Fruit fly (Drosophila melanogaster) S2 (cell line): ENCODE measurements around the gene Awh.

ENCODE experiments used
- CG8478 ChIP-seq: fragments of >200 bp; optimal IDR thresholded peaks from 2 replicates; lab custom pipeline; 2018
- CTCF ChIP-seq, 2 experiments: fragments of >200 bp; optimal IDR thresholded peaks; 2 replicates each; lab custom pipeline; 2018

The Awh gene

DNA sequence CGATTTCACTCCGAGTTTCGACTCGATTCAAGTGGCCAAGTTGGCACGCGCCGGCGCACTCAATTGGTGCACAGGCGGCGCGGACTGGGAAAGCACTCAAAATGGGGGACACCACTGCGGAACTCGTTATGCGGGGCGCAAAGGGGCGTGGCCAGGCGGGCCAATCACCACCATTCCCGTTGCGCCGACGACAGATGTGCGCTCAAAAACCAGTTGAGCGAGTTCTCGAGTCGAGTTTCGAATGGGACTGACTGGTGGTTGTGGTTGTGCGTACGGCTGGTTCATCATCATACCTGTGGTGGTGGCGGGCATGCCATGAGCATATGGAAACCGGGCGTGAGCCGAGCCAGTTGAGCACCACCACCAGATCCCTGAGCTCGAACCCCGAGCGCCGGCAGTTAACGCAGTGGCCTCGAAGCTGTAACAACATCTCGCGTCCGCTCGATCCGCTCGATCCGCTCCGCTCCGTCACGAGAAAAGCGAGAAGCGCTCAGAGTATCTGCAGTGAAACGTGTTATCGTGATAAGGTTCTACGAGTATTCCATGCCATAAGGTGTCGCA is at the start of gene Awh:
TSS of gene Awh (plus strand) at position 392 of the 561 bp plus-strand sequence.
- no peak for TF ChIP-seq CTCF (optimal IDR thresholded peaks at IDR 0.05; lab: Kevin White, UChicago)
- TF ChIP-seq CG8478 (lab: Kevin White, UChicago) = no peak

dm6 chr3L:3797681-3798080 is 48.3 kb upstream of the Awh start:
- TF ChIP-seq CTCF (optimal IDR thresholded peaks at IDR 0.05; lab: Kevin White, UChicago) = no peak
- TF ChIP-seq CG8478 (lab: Kevin White, UChicago) = no peak

dm6 chr3L:3798488-3798887 is 47.5 kb upstream of the Awh start:
- TF ChIP-seq CG8478 (lab: Kevin White, UChicago) = no peak
- no peak for TF ChIP-seq CTCF (optimal IDR thresholded peaks at IDR 0.05; lab: Kevin White, UChicago)

DNA sequence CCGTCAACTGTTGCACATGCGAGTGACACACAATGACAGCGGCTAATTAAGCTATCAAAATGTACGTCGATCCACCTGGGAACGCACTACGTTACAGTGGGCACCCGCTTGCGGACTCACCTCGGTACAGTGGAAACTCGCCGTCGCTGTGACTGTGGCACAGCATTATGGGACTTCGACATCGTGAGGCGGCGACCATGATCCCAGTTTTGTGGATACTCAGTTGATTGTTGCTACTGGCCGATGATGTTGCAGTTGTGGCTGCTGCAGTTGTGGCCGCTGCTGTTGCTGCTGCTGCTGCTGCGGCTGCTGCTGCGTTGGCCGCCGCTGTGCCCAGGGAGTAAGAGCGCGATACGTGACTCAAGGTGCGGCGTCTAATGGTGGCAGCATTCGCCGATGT is 46.2 kb upstream of the Awh start:
- no peak for TF ChIP-seq CTCF (optimal IDR thresholded peaks at IDR 0.05; lab: Kevin White, UChicago)
- no peak for TF ChIP-seq CG8478 (lab: Kevin White, UChicago)

DNA sequence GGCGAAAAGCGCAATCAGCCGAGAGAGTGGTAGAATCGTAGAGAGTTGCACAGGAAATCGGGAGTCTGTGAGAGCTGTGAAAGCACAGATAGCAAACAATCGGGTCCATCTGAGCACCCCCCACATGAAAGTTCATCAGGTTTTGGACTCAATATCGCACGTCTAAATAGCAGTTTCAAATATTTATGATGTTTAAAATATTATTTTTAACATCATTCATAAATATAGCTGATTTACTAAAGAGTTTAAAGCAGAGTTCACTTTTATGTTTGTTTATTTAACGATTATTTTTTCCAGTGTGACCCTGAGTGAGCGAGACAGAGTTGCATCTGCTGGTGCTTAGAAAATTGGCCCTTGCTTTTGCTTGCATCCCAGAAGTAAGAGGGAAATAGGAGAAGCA is 44.7 kb upstream of the Awh start:
- TF ChIP-seq CG8478 (lab: Kevin White, UChicago) = no peak
- no peak for TF ChIP-seq CTCF (optimal IDR thresholded peaks at IDR 0.05; lab: Kevin White, UChicago)

DNA sequence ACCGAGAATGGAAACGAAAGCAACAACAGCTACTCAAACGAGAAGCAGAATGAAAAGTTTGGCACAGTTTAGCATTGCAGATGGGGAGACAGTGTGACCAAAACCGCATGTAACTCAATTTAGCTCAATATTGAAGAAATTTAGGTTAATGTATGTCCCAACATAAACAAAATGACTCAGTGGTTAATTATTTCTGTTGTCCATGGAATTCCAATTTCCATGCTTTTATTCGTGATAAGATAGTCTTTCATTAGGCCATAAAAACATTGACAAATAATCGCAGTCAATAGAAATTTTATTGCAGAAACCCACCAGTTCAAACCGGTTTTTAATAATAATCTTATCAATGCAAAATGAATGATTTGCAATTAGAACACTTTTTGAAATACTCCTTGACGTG is 44.2 kb upstream of the Awh start:
- TF ChIP-seq CTCF (optimal IDR thresholded peaks at IDR 0.05; lab: Kevin White, UChicago) = no peak
- no peak for TF ChIP-seq CG8478 (lab: Kevin White, UChicago)

dm6 chr3L:3802677-3803076 is 43.3 kb upstream of the Awh start:
- TF ChIP-seq CTCF (optimal IDR thresholded peaks at IDR 0.05; lab: Kevin White, UChicago) (no peak), CG8478 (lab: Kevin White, UChicago) (no peak)

dm6 chr3L:3806330-3806729 is 39.7 kb upstream of the Awh start, which contains the start of the genes CG32264, ntc and IntS10:
Gene CG32264 (minus strand): TSS chr3L:3806459.
Gene ntc (minus strand): TSS chr3L:3806459.
Gene IntS10 (plus strand): TSS chr3L:3806710.
- no peak for TF ChIP-seq CG8478 (lab: Kevin White, UChicago)
- no peak for TF ChIP-seq CTCF (optimal IDR thresholded peaks at IDR 0.05; lab: Kevin White, UChicago)

DNA sequence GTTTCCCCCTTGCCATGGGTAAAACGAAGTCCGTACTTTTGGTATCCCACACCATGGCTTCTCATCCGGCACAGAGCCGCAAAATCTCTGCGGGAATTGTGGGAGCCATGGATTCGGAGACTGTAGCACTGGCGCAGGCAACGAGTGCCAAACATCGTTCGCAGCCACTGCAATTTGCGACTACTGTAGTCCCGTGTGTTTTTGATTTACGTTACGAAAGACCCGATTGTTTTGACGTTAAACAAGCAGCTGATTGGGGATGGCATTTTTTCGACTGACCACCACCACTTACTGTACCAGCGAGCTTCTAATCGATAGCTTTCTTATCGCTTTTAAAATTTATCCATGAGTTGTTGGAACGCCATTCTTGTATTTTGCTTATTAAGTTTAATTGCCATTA is 36.1 kb upstream of the Awh start, which contains the start of gene CG32262:
TSS of gene CG32262 (minus strand) at position 254 of the 400 bp plus-strand sequence.
- no peak for TF ChIP-seq CTCF (optimal IDR thresholded peaks at IDR 0.05; lab: Kevin White, UChicago)
- no peak for TF ChIP-seq CG8478 (lab: Kevin White, UChicago)

DNA sequence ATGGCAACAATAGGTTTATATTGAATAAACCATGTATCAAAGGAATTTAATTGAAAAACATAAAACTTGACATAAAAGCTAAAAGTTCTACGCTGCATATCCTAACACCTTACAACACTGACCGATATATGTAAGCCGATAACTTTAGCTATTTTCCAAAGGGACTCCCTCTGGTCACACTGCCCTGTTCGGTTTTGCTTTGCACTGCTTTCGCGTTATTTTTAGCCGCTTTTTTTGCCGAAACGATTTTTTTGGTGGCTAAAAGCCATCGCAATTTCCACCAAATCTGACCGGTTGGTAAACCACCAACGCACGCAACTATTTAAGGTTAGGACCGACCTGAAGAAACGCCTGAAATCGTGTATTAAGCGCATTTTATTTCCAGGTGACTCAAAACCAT is 34.9 kb upstream of the Awh start, which contains the start of the genes CG32263 and PIG-B:
TSS of gene CG32263 (minus strand) at position 26 of the 400 bp plus-strand sequence.
TSS of gene PIG-B (plus strand) at position 175 of the 400 bp plus-strand sequence.
- no peak for TF ChIP-seq CTCF (optimal IDR thresholded peaks at IDR 0.05; lab: Kevin White, UChicago)
- TF ChIP-seq CG8478 (lab: Kevin White, UChicago) = no peak

DNA sequence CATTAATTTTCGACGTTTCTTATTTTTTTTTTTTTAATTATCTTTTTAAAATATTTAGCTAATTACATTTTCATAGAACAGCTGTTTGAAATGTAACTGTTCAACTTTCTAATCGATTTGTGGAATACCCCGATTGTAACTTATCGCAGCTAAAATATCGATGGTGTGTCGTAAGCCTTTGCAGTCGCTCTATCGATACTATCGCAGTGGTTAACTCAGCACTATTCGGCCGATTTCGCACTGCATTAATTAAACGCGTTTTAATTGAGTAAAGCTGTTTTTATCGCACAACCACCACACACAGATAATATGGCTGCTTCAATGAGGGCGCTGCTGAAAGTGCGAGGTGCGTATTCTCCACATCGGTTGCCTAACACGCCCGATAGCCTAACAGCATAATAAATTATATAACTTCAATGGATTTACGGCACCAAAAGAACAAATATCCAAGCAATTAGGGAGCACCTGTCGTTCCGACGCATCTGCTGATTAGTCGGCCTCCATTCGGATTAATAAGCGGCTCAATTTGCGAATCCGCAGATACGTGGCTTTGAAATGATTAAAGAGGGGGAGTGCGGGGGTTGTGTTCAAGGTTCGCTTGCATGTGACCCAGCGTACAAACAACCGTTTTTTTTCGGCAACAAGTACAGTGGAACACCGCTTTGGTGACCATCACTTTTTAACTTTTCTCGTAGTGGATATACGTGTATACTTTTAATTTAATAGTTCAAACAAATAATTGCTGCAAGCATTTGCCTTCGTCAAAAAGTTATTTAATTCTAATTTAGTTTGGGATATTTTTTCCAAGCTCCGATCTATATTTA is 31.8 kb upstream of the Awh start, which contains the start of gene Scsalpha1:
TSS of gene Scsalpha1 (plus strand) at position 202 of the 824 bp plus-strand sequence.
- TF ChIP-seq CTCF (optimal IDR thresholded peaks at IDR 0.05; lab: Kevin White, UChicago) = peak; percentile 27 to 35
- no peak for TF ChIP-seq CG8478 (lab: Kevin White, UChicago)

dm6 chr3L:3816254-3816653 is 29.8 kb upstream of the Awh start, which contains the start of gene Acp63F:
Gene Acp63F (minus strand): TSS chr3L:3816354.
- no peak for TF ChIP-seq CG8478 (lab: Kevin White, UChicago)
- no peak for TF ChIP-seq CTCF (optimal IDR thresholded peaks at IDR 0.05; lab: Kevin White, UChicago)

DNA sequence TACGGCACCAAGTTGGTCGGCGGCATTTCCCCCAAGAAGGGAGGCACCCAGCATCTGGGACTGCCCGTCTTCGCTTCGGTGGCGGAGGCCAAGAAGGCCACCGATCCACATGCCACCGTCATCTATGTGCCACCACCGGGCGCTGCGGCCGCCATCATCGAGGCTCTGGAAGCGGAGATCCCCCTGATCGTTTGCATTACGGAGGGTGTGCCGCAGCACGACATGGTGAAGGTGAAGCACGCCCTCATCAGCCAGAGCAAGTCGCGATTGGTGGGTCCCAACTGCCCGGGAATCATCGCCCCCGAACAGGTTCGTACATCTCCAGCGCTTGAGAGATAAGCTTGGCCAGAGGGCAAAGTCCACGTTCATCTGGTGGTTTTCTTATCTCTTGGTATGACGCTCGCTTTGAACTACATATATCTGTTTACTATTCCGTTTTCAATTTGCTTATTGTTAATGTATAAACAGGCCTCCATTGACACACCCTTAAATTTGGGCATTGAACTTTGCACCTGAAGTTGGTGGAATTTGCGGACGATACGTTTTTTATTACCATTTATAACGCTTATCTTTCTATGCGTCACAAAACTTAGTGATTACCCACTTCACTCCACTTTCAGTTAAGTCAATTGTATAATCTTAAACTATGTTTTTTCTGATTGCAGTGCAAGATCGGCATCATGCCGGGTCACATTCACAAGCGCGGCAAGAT is 29.1 kb upstream of the Awh start:
- TF ChIP-seq CG8478 (lab: Kevin White, UChicago) = no peak

- peak in 1 of 2 experiments; percentile 20 for TF ChIP-seq CTCF (optimal IDR thresholded peaks at IDR 0.05; lab: Kevin White, UChicago)
- TF ChIP-seq CG8478 (lab: Kevin White, UChicago) = no peak
These were observed 27.3 kb upstream of the Awh start, which contains the start of gene enc for dm6 chr3L:3818566-3819325. Gene enc (plus strand): TSS chr3L:3818679.
